Fruit fly (Drosophila melanogaster) whole organism, embryonic: Measurements from ENCODE around the gene Hr4.

Experiments
- Antp ChIP-seq: fragments of 200-800 bp; sonication (Bioruptor generic); optimal IDR thresholded peaks from 3 replicates; lab custom pipeline; 2016; ENCODE audit warnings: missing biosample characterization, missing genetic modification characterization
- Atf3 ChIP-seq: fragments of 200-800 bp; sonication (Bioruptor generic); optimal IDR thresholded peaks from 3 replicates; lab custom pipeline; 2016; ENCODE audit warnings: missing biosample characterization, missing genetic modification characterization
- Awh ChIP-seq: fragments of 200-800 bp; sonication (Bioruptor generic); IDR thresholded peaks from 2 replicates; pipeline ENCODE4, ENCODE4 v1.3.6; 2022; ENCODE audit warnings: missing biosample characterization, missing genetic modification characterization
- Blimp-1 ChIP-seq: fragments of 200-800 bp; sonication (Bioruptor generic); optimal IDR thresholded peaks from 3 replicates; lab custom pipeline; 2018; ENCODE audit warnings: missing biosample characterization, missing genetic modification characterization, mild to moderate bottlenecking, moderate library complexity, missing genetic modification reagents
- CG11247 ChIP-seq: fragments of 200-800 bp; sonication (Bioruptor generic); IDR thresholded peaks from 2 replicates; pipeline ENCODE4 v1.3.6; 2022; ENCODE audit warnings: missing biosample characterization, missing genetic modification characterization
- CG13624 ChIP-seq: fragments of 200-800 bp; sonication (Bioruptor generic); optimal IDR thresholded peaks from 2 replicates; lab custom pipeline; 2016; ENCODE audit warnings: missing biosample characterization, missing genetic modification characterization
- CG13775 ChIP-seq: fragments of 200-800 bp; sonication (Bioruptor generic); optimal IDR thresholded peaks from 3 replicates; lab custom pipeline; 2017; ENCODE audit warnings: missing biosample characterization, mild to moderate bottlenecking, missing genetic modification characterization
- CG13894 ChIP-seq: fragments of 200-800 bp; sonication (Bioruptor generic); optimal IDR thresholded peaks from 3 replicates; lab custom pipeline; 2018; ENCODE audit warnings: missing biosample characterization, mild to moderate bottlenecking, missing genetic modification characterization, moderate library complexity
- CG14014 ChIP-seq: fragments of 200-800 bp; sonication (Bioruptor generic); IDR thresholded peaks from 2 replicates; pipeline ENCODE4 v1.3.6; 2022; ENCODE audit warnings: missing biosample characterization, missing genetic modification characterization
- CG15479 ChIP-seq: fragments of 200-800 bp; sonication (Bioruptor generic); optimal IDR thresholded peaks from 3 replicates; lab custom pipeline; 2019; ENCODE audit warnings: missing biosample characterization, mild to moderate bottlenecking, missing genetic modification characterization, moderate library complexity
- CG1602 ChIP-seq: fragments of 200-800 bp; sonication (Bioruptor generic); optimal IDR thresholded peaks from 3 replicates; lab custom pipeline; 2016; ENCODE audit warnings: missing biosample characterization, missing genetic modification characterization
- CG16863 ChIP-seq: fragments of 200-800 bp; sonication (Bioruptor generic); optimal IDR thresholded peaks from 3 replicates; lab custom pipeline; 2016; ENCODE audit warnings: missing biosample characterization, missing genetic modification characterization
- CG17359 ChIP-seq: fragments of 200-800 bp; sonication (Bioruptor generic); optimal IDR thresholded peaks from 3 replicates; lab custom pipeline; 2018; ENCODE audit warnings: missing biosample characterization, mild to moderate bottlenecking, missing genetic modification characterization, moderate library complexity
- CG17829 ChIP-seq: fragments of 200-800 bp; optimal IDR thresholded peaks from 2 replicates; lab custom pipeline; 2019; ENCODE audit warnings: missing biosample characterization, mild to moderate bottlenecking, missing genetic modification characterization, moderate library complexity
- CG18011 ChIP-seq: fragments of 200-800 bp; sonication (Bioruptor generic); optimal IDR thresholded peaks from 2 replicates; lab custom pipeline; 2017; ENCODE audit warnings: missing biosample characterization, missing genetic modification characterization, mild to moderate bottlenecking, moderate library complexity, missing genotype
- CG18599 ChIP-seq: fragments of 200-800 bp; sonication (Bioruptor generic); optimal IDR thresholded peaks from 3 replicates; lab custom pipeline; 2017; ENCODE audit warnings: missing biosample characterization, missing genetic modification characterization, mild to moderate bottlenecking, moderate library complexity, missing genetic modification reagents
- CG18619 ChIP-seq: fragments of 200-800 bp; sonication (Bioruptor generic); optimal IDR thresholded peaks from 3 replicates; lab custom pipeline; 2017; ENCODE audit warnings: missing biosample characterization, mild to moderate bottlenecking, missing genetic modification characterization
- CG2712 ChIP-seq: fragments of 200-800 bp; optimal IDR thresholded peaks from 3 replicates; lab custom pipeline; 2019; ENCODE audit warnings: missing biosample characterization, mild to moderate bottlenecking, missing genetic modification characterization, moderate library complexity
- CG31224 ChIP-seq: fragments of 200-800 bp; sonication (Bioruptor generic); IDR thresholded peaks from 2 replicates; pipeline ENCODE4 v1.3.6; 2022; ENCODE audit warnings: missing biosample characterization, missing genetic modification characterization
- CG34224 ChIP-seq: fragments of 200-800 bp; sonication (Bioruptor generic); IDR thresholded peaks from 3 replicates; pipeline ENCODE4 v1.3.6; 2022; ENCODE audit warnings: missing biosample characterization, missing genetic modification characterization; ENCODE audit not compliant: partially characterized antibody
- CG34376 ChIP-seq: fragments of 200-800 bp; sonication (Bioruptor generic); optimal IDR thresholded peaks from 2 replicates; lab custom pipeline; 2018; ENCODE audit warnings: missing biosample characterization, mild to moderate bottlenecking, missing genetic modification characterization
- CG4404 ChIP-seq: fragments of 200-800 bp; sonication (Bioruptor generic); IDR thresholded peaks from 2 replicates; pipeline ENCODE4 v1.3.6; 2022; ENCODE audit warnings: missing biosample characterization, missing genetic modification characterization
- CG4854 ChIP-seq: fragments of 200-800 bp; sonication (Bioruptor generic); optimal IDR thresholded peaks from 2 replicates; lab custom pipeline; 2016; ENCODE audit warnings: missing biosample characterization, missing genetic modification characterization, inconsistent platforms
- CG5180 ChIP-seq: fragments of 200-800 bp; sonication (Bioruptor generic); optimal IDR thresholded peaks from 3 replicates; lab custom pipeline; 2017; ENCODE audit warnings: missing biosample characterization, missing genetic modification characterization, mild to moderate bottlenecking, moderate library complexity, missing genetic modification reagents
- CG5953 ChIP-seq: fragments of 200-800 bp; sonication (Bioruptor generic); IDR thresholded peaks from 2 replicates; pipeline ENCODE4 v1.3.6; 2022; ENCODE audit warnings: missing biosample characterization, missing genetic modification characterization
- CG6175 ChIP-seq: fragments of 200-800 bp; sonication (Bioruptor generic); IDR thresholded peaks from 3 replicates; pipeline ENCODE4 v1.3.6; 2022; ENCODE audit warnings: missing biosample characterization, missing genetic modification characterization
- CG9215 ChIP-seq: fragments of 200-800 bp; sonication (Bioruptor generic); IDR thresholded peaks from 2 replicates; pipeline ENCODE4 v1.3.6; 2022; ENCODE audit warnings: missing biosample characterization, missing genetic modification characterization
- H2.0 ChIP-seq: fragments of 200-800 bp; sonication (Bioruptor generic); IDR thresholded peaks from 2 replicates; pipeline ENCODE4 v1.3.6; 2022; ENCODE audit warnings: missing biosample characterization, missing genetic modification characterization
- Hr3 ChIP-seq: fragments of 200-800 bp; sonication (Bioruptor generic); optimal IDR thresholded peaks from 3 replicates; lab custom pipeline; 2016; ENCODE audit warnings: missing biosample characterization, missing genetic modification characterization
- Meics ChIP-seq: fragments of 200-800 bp; sonication (Bioruptor generic); optimal IDR thresholded peaks from 2 replicates; lab custom pipeline; 2017; ENCODE audit warnings: missing biosample characterization, mild to moderate bottlenecking, missing genetic modification characterization
- Opbp ChIP-seq: fragments of 200-800 bp; sonication (Bioruptor generic); IDR thresholded peaks from 3 replicates; pipeline ENCODE4 v1.3.6; 2022; ENCODE audit warnings: missing biosample characterization, missing genetic modification characterization; ENCODE audit not compliant: partially characterized antibody
- Optix ChIP-seq: fragments of 200-800 bp; sonication (Bioruptor generic); IDR thresholded peaks from 3 replicates; pipeline ENCODE4 v1.3.6; 2022; ENCODE audit warnings: missing biosample characterization, missing genetic modification characterization
- bbx ChIP-seq: fragments of 200-800 bp; sonication (Bioruptor generic); IDR thresholded peaks from 2 replicates; pipeline ENCODE4 v1.3.6; 2022; ENCODE audit warnings: missing biosample characterization, missing genetic modification characterization; ENCODE audit not compliant: partially characterized antibody
- bigmax ChIP-seq: fragments of 200-800 bp; sonication (Bioruptor generic); optimal IDR thresholded peaks from 2 replicates; lab custom pipeline; 2018; ENCODE audit warnings: missing biosample characterization, mild to moderate bottlenecking, missing genetic modification characterization
- bsh ChIP-seq, 2 experiments: fragments of 200-800 bp; sonication (Bioruptor generic); optimal IDR thresholded peaks; 2 replicates each; lab custom pipeline; 2017 to 2018; ENCODE audit warnings: mild to moderate bottlenecking in 2 of 2, missing biosample characterization in 2 of 2, missing genetic modification characterization in 2 of 2, moderate library complexity in 1 of 2
- crc ChIP-seq: fragments of 200-800 bp; sonication (Bioruptor generic); optimal IDR thresholded peaks from 2 replicates; lab custom pipeline; 2016; ENCODE audit warnings: missing biosample characterization, missing genetic modification characterization
- da ChIP-seq: fragments of 200-800 bp; sonication (Bioruptor generic); optimal IDR thresholded peaks from 2 replicates; lab custom pipeline; 2016; ENCODE audit warnings: missing biosample characterization, missing genetic modification characterization
- dimm ChIP-seq: fragments of 200-800 bp; sonication (Bioruptor generic); IDR thresholded peaks from 2 replicates; pipeline ENCODE4 v1.3.6; 2022; ENCODE audit warnings: missing biosample characterization, missing genetic modification characterization
- gcm ChIP-seq: fragments of 200-800 bp; sonication (Bioruptor generic); optimal IDR thresholded peaks from 2 replicates; lab custom pipeline; 2019; ENCODE audit warnings: missing biosample characterization, mild to moderate bottlenecking, missing genetic modification characterization, moderate library complexity
- grn ChIP-seq: fragments of 200-800 bp; sonication (Bioruptor generic); optimal IDR thresholded peaks from 3 replicates; lab custom pipeline; 2017; ENCODE audit warnings: missing biosample characterization, missing genetic modification characterization
- her ChIP-seq: fragments of 200-800 bp; sonication (Bioruptor generic); optimal IDR thresholded peaks from 2 replicates; lab custom pipeline; 2016; ENCODE audit warnings: missing biosample characterization, missing genetic modification characterization
- knrl ChIP-seq: fragments of 200-800 bp; sonication (Bioruptor generic); IDR thresholded peaks from 3 replicates; pipeline ENCODE4 v1.3.6; 2022; ENCODE audit warnings: missing biosample characterization, missing genetic modification characterization; ENCODE audit not compliant: partially characterized antibody
- otp ChIP-seq: fragments of 200-800 bp; sonication (Bioruptor generic); IDR thresholded peaks from 3 replicates; pipeline ENCODE4, ENCODE4 v1.3.6; 2022; ENCODE audit warnings: missing biosample characterization, missing genetic modification characterization
- peb ChIP-seq: fragments of 200-800 bp; sonication (Bioruptor generic); IDR thresholded peaks from 2 replicates; pipeline ENCODE4 v1.3.6; 2022; ENCODE audit warnings: missing biosample characterization, missing genetic modification characterization
- rib ChIP-seq: fragments of 200-800 bp; sonication (Bioruptor generic); IDR thresholded peaks from 2 replicates; pipeline ENCODE4 v1.3.6; 2022; ENCODE audit warnings: missing biosample characterization, missing genetic modification characterization
- sens ChIP-seq: fragments of 200-800 bp; sonication (Bioruptor generic); peaks from one replicate; lab custom pipeline; 2016; ENCODE audit warnings: missing biosample characterization, missing genetic modification characterization
- shn ChIP-seq: fragments of 200-800 bp; sonication (Bioruptor generic); optimal IDR thresholded peaks from 3 replicates; lab custom pipeline; 2016; ENCODE audit warnings: missing biosample characterization, missing genetic modification characterization
- sqz ChIP-seq: fragments of 200-800 bp; sonication (Bioruptor generic); optimal IDR thresholded peaks from 3 replicates; lab custom pipeline; 2018; ENCODE audit warnings: missing biosample characterization, mild to moderate bottlenecking, missing genetic modification characterization
- wor ChIP-seq: fragments of 200-800 bp; sonication (Bioruptor generic); IDR thresholded peaks from 2 replicates; pipeline ENCODE4 v1.3.6; 2022; ENCODE audit warnings: missing biosample characterization, missing genetic modification characterization
- yki ChIP-seq: fragments of >200 bp; optimal IDR thresholded peaks from 3 replicates; lab custom pipeline; 2018

Hr4 gene

DNA sequence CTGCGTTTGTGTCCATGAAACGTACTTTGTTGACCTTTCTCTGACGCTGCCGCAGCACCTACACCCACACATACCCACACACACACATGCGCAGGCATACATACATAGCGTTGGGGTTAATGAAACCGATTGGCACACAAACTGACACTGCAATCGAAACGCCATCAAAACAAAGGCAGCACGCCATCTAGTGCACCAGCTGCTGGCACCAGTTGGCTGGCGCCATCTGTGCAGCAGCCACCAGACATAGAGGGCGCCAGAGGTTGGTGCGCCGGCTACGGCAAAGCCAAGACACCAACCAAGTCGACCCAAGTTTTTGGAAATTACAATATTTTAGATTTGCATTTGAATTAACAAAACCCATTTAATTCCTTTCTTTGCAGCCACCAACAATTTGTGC lies 11.2 kb downstream of the Hr4 start (continued):
- TF ChIP-seq CG14014 (GFP tag; lab: Robert Waterston, UW) (peak; percentile 61; the same call in 1 of the 2 replicates), da (GFP tag; lab: Kevin White, UChicago) (peak; percentile 75), CG13894 (peak; percentile 6), knrl (peak; percentile 39; the same call in 1 of the 3 replicates), CG34224 (GFP tag; lab: Robert Waterston, UW) (0 out of 3 replicates have a peak, but pooled peaks have one; percentile 7), wor (GFP tag; lab: Robert Waterston, UW) (no peak), CG11247 (peak; percentile 89), CG16863 (GFP tag; lab: Kevin White, UChicago) (peak; percentile 52), CG5953 (GFP tag; lab: Robert Waterston, UW) (peak; percentile 38; the same call in 1 of the 2 replicates), sqz (GFP tag; lab: Kevin White, UChicago) (no peak), CG4404 (GFP tag; lab: Robert Waterston, UW) (peak; percentile 56), rib (peak; percentile 62), CG18599 (GFP tag; lab: Kevin White, UChicago) (peak; percentile 24), CG6175 (GFP tag; lab: Robert Waterston, UW) (peak; percentile 44; the same call in 1 of the 3 replicates), CG13624 (peak; percentile 65), Atf3 (GFP tag; lab: Kevin White, UChicago) (peak; percentile 39), Hr3 (GFP tag; lab: Kevin White, UChicago) (peak; percentile 70), her (GFP tag; lab: Kevin White, UChicago) (peak; percentile 66), bigmax (GFP tag; lab: Kevin White, UChicago) (no peak), bbx (peak; percentile 53), bsh (GFP tag; optimal IDR thresholded peaks at IDR 0.05; lab: Kevin White, UChicago) (peak in 1 of 2 experiments; percentile 2), Meics (GFP tag; lab: Kevin White, UChicago) (peak; percentile 54), CG15479 (no peak), peb (GFP tag; lab: Robert Waterston, UW) (0 out of 2 replicates have a peak, but pooled peaks have one; percentile 23), CG18619 (peak; percentile 31), gcm (GFP tag; lab: Kevin White, UChicago) (no peak), shn (GFP tag; lab: Kevin White, UChicago) (peak; percentile 67), CG17829 (tag; lab: Kevin White, UChicago) (peak; percentile 69), yki (lab: Kevin White, UChicago) (peak; percentile 51), CG13775 (GFP tag; lab: Kevin White, UChicago) (peak; percentile 6), CG9215 (GFP tag; lab: Robert Waterston, UW) (peak; percentile 77), H2.0 (GFP tag; lab: Robert Waterston, UW) (peak; percentile 60), CG17359 (tag; lab: Kevin White, UChicago) (peak; percentile 54), crc (GFP tag; lab: Kevin White, UChicago) (no peak), CG18011 (GFP tag; lab: Kevin White, UChicago) (no peak), CG1602 (GFP tag; lab: Kevin White, UChicago) (peak; percentile 50), sens (GFP tag; lab: Kevin White, UChicago) (peak; percentile 90), grn (GFP tag; lab: Kevin White, UChicago) (no peak), CG4854 (GFP tag; lab: Kevin White, UChicago) (peak; percentile 50), CG2712 (tag; lab: Kevin White, UChicago) (peak; percentile 60), Opbp (GFP tag; lab: Robert Waterston, UW) (peak; percentile 74; the same call in 2 of the 3 replicates), Blimp-1 (GFP tag; lab: Kevin White, UChicago) (peak; percentile 51), Awh (GFP tag; lab: Robert Waterston, UW) (no peak), CG31224 (GFP tag; lab: Robert Waterston, UW) (no peak), dimm (GFP tag; lab: Robert Waterston, UW) (0 out of 2 replicates have a peak, but pooled peaks have one; percentile 9), CG34376 (GFP tag; lab: Kevin White, UChicago) (no peak), Antp (GFP tag; lab: Kevin White, UChicago) (peak; percentile 87), otp (GFP tag; lab: Robert Waterston, UW) (peak; percentile 48; the same call in 1 of the 3 replicates), CG5180 (GFP tag; lab: Kevin White, UChicago) (no peak), Optix (peak; percentile 46; the same call in 1 of the 3 replicates)
